Worm (Caenorhabditis elegans) whole organism, mixed stage, embryonic: ENCODE results near the gene ugt-36.

Experiments used
- bed-3 ChIP-seq: fragments of 200-800 bp; sonication (Bioruptor generic); optimal IDR thresholded peaks from 3 replicates; lab custom pipeline; 2018; ENCODE audit warnings: mild to moderate bottlenecking, missing genetic modification characterization, moderate library complexity, missing compliant biosample characterization
- blmp-1 ChIP-seq: fragments of 150-350 bp; optimal IDR thresholded peaks from 2 replicates; lab custom pipeline; 2014; ENCODE audit warnings: missing biosample characterization, missing genetic modification characterization
- ceh-39 ChIP-seq: fragments of 150-350 bp; optimal IDR thresholded peaks from 2 replicates; lab custom pipeline; 2014; ENCODE audit warnings: missing biosample characterization, missing genetic modification characterization
- ceh-43 ChIP-seq: fragments of 200-800 bp; sonication (Bioruptor generic); optimal IDR thresholded peaks from 2 replicates; lab custom pipeline; 2018; ENCODE audit warnings: mild to moderate bottlenecking, missing genetic modification characterization, moderate library complexity, missing compliant biosample characterization
- ceh-83 ChIP-seq: fragments of 200-800 bp; sonication (Bioruptor generic); optimal IDR thresholded peaks from 2 replicates; lab custom pipeline; 2018; ENCODE audit warnings: mild to moderate bottlenecking, missing genetic modification characterization, missing compliant biosample characterization
- ces-1 ChIP-seq: fragments of 150-350 bp; optimal IDR thresholded peaks from 2 replicates; lab custom pipeline; 2014; ENCODE audit warnings: missing biosample characterization, missing genetic modification reagents, missing genetic modification characterization
- cnd-1 ChIP-seq: fragments of 200-800 bp; sonication (Bioruptor generic); optimal IDR thresholded peaks from 2 replicates; lab custom pipeline; 2018; ENCODE audit warnings: mild to moderate bottlenecking, missing genetic modification characterization, missing compliant biosample characterization
- drap-1 ChIP-seq: fragments of 200-800 bp; sonication (Bioruptor generic); optimal IDR thresholded peaks from 3 replicates; lab custom pipeline; 2018; ENCODE audit warnings: mild to moderate bottlenecking, missing genetic modification characterization, missing compliant biosample characterization
- elt-1 ChIP-seq: sonication (generic microtip); optimal IDR thresholded peaks from 2 replicates; lab custom pipeline; 2017; ENCODE audit warnings: missing genetic modification characterization, mild to moderate bottlenecking, missing compliant biosample characterization, antibody characterized with exemption, moderate library complexity, borderline replicate concordance; ENCODE audit not compliant: insufficient read depth
- elt-3 ChIP-seq: fragments of 150-350 bp; optimal IDR thresholded peaks from 2 replicates; lab custom pipeline; 2014; ENCODE audit warnings: missing biosample characterization, missing genetic modification characterization
- flh-1 ChIP-seq: fragments of 200-800 bp; sonication (Bioruptor generic); optimal IDR thresholded peaks from 2 replicates; lab custom pipeline; 2018; ENCODE audit warnings: mild to moderate bottlenecking, missing genetic modification characterization, moderate library complexity, missing compliant biosample characterization
- ham-2 ChIP-seq: fragments of 200-800 bp; sonication (Bioruptor generic); optimal IDR thresholded peaks from 2 replicates; lab custom pipeline; 2018; ENCODE audit warnings: mild to moderate bottlenecking, missing genetic modification characterization, missing compliant biosample characterization
- hlh-1 ChIP-seq: fragments of 150-350 bp; optimal IDR thresholded peaks from 2 replicates; lab custom pipeline; 2014; ENCODE audit warnings: missing biosample characterization, missing genetic modification reagents, missing genetic modification characterization
- lin-32 ChIP-seq: fragments of 200-800 bp; sonication (Bioruptor generic); optimal IDR thresholded peaks from 2 replicates; lab custom pipeline; 2018; ENCODE audit warnings: mild to moderate bottlenecking, missing genetic modification characterization, missing compliant biosample characterization
- lsy-2 ChIP-seq: fragments of 150-350 bp; optimal IDR thresholded peaks from 2 replicates; lab custom pipeline; 2014; ENCODE audit warnings: missing biosample characterization, missing genetic modification characterization
- mls-2 ChIP-seq: sonication (generic microtip); optimal IDR thresholded peaks from 2 replicates; lab custom pipeline; 2016; ENCODE audit warnings: mild to moderate bottlenecking, missing genetic modification characterization, moderate library complexity, missing compliant biosample characterization
- nhr-2 ChIP-seq: fragments of 150-350 bp; optimal IDR thresholded peaks from 2 replicates; lab custom pipeline; 2014; ENCODE audit warnings: missing biosample characterization, missing genetic modification characterization
- nhr-237 ChIP-seq: fragments of 150-350 bp; optimal IDR thresholded peaks from 2 replicates; lab custom pipeline; 2014; ENCODE audit warnings: missing biosample characterization, missing genetic modification characterization
- nhr-28 ChIP-seq: fragments of 150-350 bp; optimal IDR thresholded peaks from 2 replicates; lab custom pipeline; 2014; ENCODE audit warnings: missing biosample characterization, missing genetic modification characterization
- nhr-76 ChIP-seq: sonication (generic microtip); optimal IDR thresholded peaks from 2 replicates; lab custom pipeline; 2017; ENCODE audit warnings: missing biosample characterization, missing genetic modification characterization
- pha-4 ChIP-seq: fragments of 150-350 bp; optimal IDR thresholded peaks from 2 replicates; lab custom pipeline; 2018; ENCODE audit warnings: missing biosample characterization, missing genetic modification reagents, missing genetic modification characterization
- sem-2 ChIP-seq: fragments of 200-800 bp; sonication (Bioruptor generic); optimal IDR thresholded peaks from 2 replicates; lab custom pipeline; 2018; ENCODE audit warnings: mild to moderate bottlenecking, missing genetic modification characterization, missing compliant biosample characterization
- snpc-4 ChIP-seq: fragments of 150-350 bp; optimal IDR thresholded peaks from 2 replicates; lab custom pipeline; 2014; ENCODE audit warnings: missing biosample characterization, missing genetic modification characterization
- sptf-1 ChIP-seq: sonication (generic microtip); optimal IDR thresholded peaks from 2 replicates; lab custom pipeline; 2017; ENCODE audit warnings: mild to moderate bottlenecking, missing genetic modification characterization, moderate library complexity, missing compliant biosample characterization
- unc-39 ChIP-seq: fragments of 150-350 bp; optimal IDR thresholded peaks from 2 replicates; lab custom pipeline; 2014; ENCODE audit warnings: missing biosample characterization, missing genetic modification characterization
- unc-62 ChIP-seq: fragments of 150-350 bp; optimal IDR thresholded peaks from 2 replicates; lab custom pipeline; 2014; ENCODE audit warnings: missing biosample characterization, missing genetic modification reagents, missing genetic modification characterization
- zip-8 ChIP-seq: fragments of 150-350 bp; optimal IDR thresholded peaks from 2 replicates; lab custom pipeline; 2014; ENCODE audit warnings: missing biosample characterization, missing genetic modification characterization

The ugt-36 gene

ce11 chrV:7153046-7153445 is 13.8 kb upstream of the ugt-36 start, which contains the start of gene fat-7:
Gene fat-7 (minus strand): TSS chrV:7153146.
- no peak for TF ChIP-seq mls-2 (tag; lab: Kevin White, UChicago)
- no peak for TF ChIP-seq cnd-1

- no peak for TF ChIP-seq unc-39 (tag; lab: Kevin White, UChicago)
- TF ChIP-seq hlh-1 (tag; lab: Kevin White, UChicago): peak; percentile 40
Observed at ce11 chrV:7156079-7156478, 10.7 kb upstream of the ugt-36 start, which contains the start of gene F10D2.10. Gene F10D2.10 (minus strand): TSS chrV:7156179.

- no peak for TF ChIP-seq lin-32
- TF ChIP-seq elt-3 (tag; lab: Kevin White, UChicago): no peak
- no peak for TF ChIP-seq lsy-2
- TF ChIP-seq zip-8 (tag; lab: Kevin White, UChicago): no peak
- no peak for TF ChIP-seq nhr-237 (tag; lab: Kevin White, UChicago)
- no peak for TF ChIP-seq unc-62
- TF ChIP-seq flh-1 (GFP tag; lab: Kevin White, UChicago): no peak
- no peak for TF ChIP-seq bed-3 (GFP tag; lab: Kevin White, UChicago)
- TF ChIP-seq nhr-28: no peak
- no peak for TF ChIP-seq snpc-4 (tag; lab: Kevin White, UChicago)
- no peak for TF ChIP-seq pha-4 (tag; lab: Kevin White, UChicago)
- TF ChIP-seq sptf-1 (tag; lab: Kevin White, UChicago): no peak
- no peak for TF ChIP-seq ceh-83
- no peak for TF ChIP-seq blmp-1 (tag; lab: Kevin White, UChicago)
- TF ChIP-seq, all 35 proteins: peak for 0
Observed at ce11 chrV:7157089-7157488, 9.7 kb upstream of the ugt-36 start, which contains the start of gene ugt-39. Gene ugt-39 (plus strand): TSS chrV:7157142.

- no peak for TF ChIP-seq drap-1
- no peak for TF ChIP-seq ham-2
- no peak for TF ChIP-seq elt-1 (tag; lab: Kevin White, UChicago)
- no peak for TF ChIP-seq ceh-43 (GFP tag; lab: Kevin White, UChicago)
- TF ChIP-seq unc-62: no peak
- TF ChIP-seq nhr-76 (tag; lab: Kevin White, UChicago): no peak
- TF ChIP-seq nhr-2 (tag; lab: Kevin White, UChicago): no peak
- no peak for TF ChIP-seq blmp-1 (tag; lab: Kevin White, UChicago)
- TF ChIP-seq snpc-4 (tag; lab: Kevin White, UChicago): no peak
- no peak for TF ChIP-seq cnd-1
- TF ChIP-seq mls-2 (tag; lab: Kevin White, UChicago): no peak
- no peak for TF ChIP-seq bed-3 (GFP tag; lab: Kevin White, UChicago)
- no peak for TF ChIP-seq ces-1 (GFP tag; lab: Kevin White, UChicago)
- TF ChIP-seq ceh-83: no peak
- no peak for TF ChIP-seq unc-39 (tag; lab: Kevin White, UChicago)
- no peak for TF ChIP-seq sptf-1 (tag; lab: Kevin White, UChicago)
- no peak for TF ChIP-seq lsy-2
- TF ChIP-seq lin-32: no peak
- no peak for TF ChIP-seq flh-1 (GFP tag; lab: Kevin White, UChicago)
- no peak for TF ChIP-seq nhr-28
Observed at ce11 chrV:7159391-7159790, 7.4 kb upstream of the ugt-36 start, which contains the start of gene str-204. Gene str-204 (plus strand): TSS chrV:7159691.

- no peak for TF ChIP-seq ces-1 (GFP tag; lab: Kevin White, UChicago)
- no peak for TF ChIP-seq unc-62
- no peak for TF ChIP-seq ceh-83
- TF ChIP-seq lin-32: no peak
- no peak for TF ChIP-seq ceh-39 (tag; lab: Kevin White, UChicago)
- no peak for TF ChIP-seq flh-1 (GFP tag; lab: Kevin White, UChicago)
- TF ChIP-seq sem-2: no peak
Observed at ce11 chrV:7163477-7164114, 3.2 kb upstream of the ugt-36 start, which contains the start of gene ugt-41. Gene ugt-41 (minus strand): TSS chrV:7163595.

ce11 chrV:7164210-7164609 is 2.6 kb upstream of the ugt-36 start, which contains the start of gene srh-83:
Gene srh-83 (plus strand): TSS chrV:7164510.
- TF ChIP-seq sem-2 (no peak), ceh-39 (tag; lab: Kevin White, UChicago) (no peak), unc-62 (no peak), flh-1 (GFP tag; lab: Kevin White, UChicago) (no peak)
